Fruit fly (Drosophila melanogaster) whole organism, embryonic: ENCODE data around the gene CG31871.

Experiments
- CG11504 ChIP-seq: fragments of 200-800 bp; sonication (Bioruptor generic); optimal IDR thresholded peaks from 3 replicates; lab custom pipeline; 2019; ENCODE audit warnings: missing biosample characterization, mild to moderate bottlenecking, missing genetic modification characterization, moderate library complexity
- CG12769 ChIP-seq: fragments of 200-800 bp; sonication (Bioruptor generic); optimal IDR thresholded peaks from 2 replicates; lab custom pipeline; 2019; ENCODE audit warnings: missing biosample characterization, mild to moderate bottlenecking, missing genetic modification characterization, moderate library complexity
- CG13894 ChIP-seq: fragments of 200-800 bp; sonication (Bioruptor generic); optimal IDR thresholded peaks from 3 replicates; lab custom pipeline; 2018; ENCODE audit warnings: missing biosample characterization, mild to moderate bottlenecking, missing genetic modification characterization, moderate library complexity
- CG14441 ChIP-seq: fragments of 200-800 bp; sonication (Bioruptor generic); IDR thresholded peaks from 2 replicates; pipeline ENCODE4 v1.3.6; 2022; ENCODE audit warnings: missing biosample characterization, missing genetic modification characterization
- CG14860 ChIP-seq: fragments of 200-800 bp; sonication (Bioruptor generic); IDR thresholded peaks from 3 replicates; pipeline ENCODE4 v1.3.6; 2022; ENCODE audit warnings: missing biosample characterization, missing genetic modification characterization; ENCODE audit not compliant: partially characterized antibody
- CG15514 ChIP-seq: fragments of 200-800 bp; sonication (Bioruptor generic); optimal IDR thresholded peaks from 3 replicates; lab custom pipeline; 2017; ENCODE audit warnings: missing biosample characterization, missing genetic modification characterization, mild to moderate bottlenecking, moderate library complexity, missing genetic modification reagents
- CG16815 ChIP-seq: fragments of 200-800 bp; sonication (Bioruptor generic); optimal IDR thresholded peaks from 3 replicates; lab custom pipeline; 2017; ENCODE audit warnings: missing biosample characterization, mild to moderate bottlenecking, missing genetic modification characterization
- CG17802 ChIP-seq: fragments of 200-800 bp; sonication (Bioruptor generic); optimal IDR thresholded peaks from 2 replicates; lab custom pipeline; 2018; ENCODE audit warnings: missing biosample characterization, mild to moderate bottlenecking, missing genetic modification characterization, moderate library complexity
- CG18262 ChIP-seq: fragments of 200-800 bp; optimal IDR thresholded peaks from 3 replicates; lab custom pipeline; 2019; ENCODE audit warnings: missing biosample characterization, mild to moderate bottlenecking, missing genetic modification characterization, moderate library complexity
- CG2120 ChIP-seq: fragments of 200-800 bp; sonication (Bioruptor generic); optimal IDR thresholded peaks from 3 replicates; lab custom pipeline; 2016; ENCODE audit warnings: missing biosample characterization, missing genetic modification characterization
- CG32532 ChIP-seq: fragments of 200-800 bp; sonication (Bioruptor generic); IDR thresholded peaks from 2 replicates; pipeline ENCODE4 v1.3.6; 2022; ENCODE audit warnings: missing biosample characterization, missing genetic modification characterization
- CG34224 ChIP-seq: fragments of 200-800 bp; sonication (Bioruptor generic); IDR thresholded peaks from 3 replicates; pipeline ENCODE4 v1.3.6; 2022; ENCODE audit warnings: missing biosample characterization, missing genetic modification characterization; ENCODE audit not compliant: partially characterized antibody
- CG7372 ChIP-seq: fragments of 200-800 bp; sonication (Bioruptor generic); IDR thresholded peaks from 2 replicates; pipeline ENCODE4 v1.3.6; 2022; ENCODE audit warnings: missing biosample characterization, missing genetic modification characterization
- CG7786 ChIP-seq: fragments of 200-800 bp; sonication (Bioruptor generic); optimal IDR thresholded peaks from 2 replicates; lab custom pipeline; 2016; ENCODE audit warnings: missing biosample characterization, missing genetic modification characterization
- CG9437 ChIP-seq: fragments of 200-800 bp; sonication (Bioruptor generic); optimal IDR thresholded peaks from 2 replicates; lab custom pipeline; 2018; ENCODE audit warnings: missing biosample characterization, mild to moderate bottlenecking, missing genetic modification characterization
- CG9932 ChIP-seq: fragments of 200-800 bp; sonication (Bioruptor generic); IDR thresholded peaks from 2 replicates; pipeline ENCODE4 v1.3.6; 2022; ENCODE audit warnings: missing biosample characterization, missing genetic modification characterization
- CTCF ChIP-seq: fragments of 200-800 bp; sonication (Bioruptor generic); optimal IDR thresholded peaks from 2 replicates; lab custom pipeline; 2017; ENCODE audit warnings: missing biosample characterization, mild to moderate bottlenecking, missing genetic modification characterization, moderate library complexity
- CoRest ChIP-seq: fragments of 200-800 bp; sonication (Bioruptor generic); optimal IDR thresholded peaks from 3 replicates; lab custom pipeline; 2018; ENCODE audit warnings: missing biosample characterization, mild to moderate bottlenecking, missing genetic modification characterization, moderate library complexity
- CrebB ChIP-seq: fragments of 200-800 bp; sonication (Bioruptor generic); optimal IDR thresholded peaks from 3 replicates; lab custom pipeline; 2018; ENCODE audit warnings: missing biosample characterization, mild to moderate bottlenecking, missing genetic modification characterization
- D19B ChIP-seq: fragments of 200-800 bp; sonication (Bioruptor generic); optimal IDR thresholded peaks from 2 replicates; lab custom pipeline; 2017; ENCODE audit warnings: missing biosample characterization, mild to moderate bottlenecking, missing genetic modification characterization
- E2f1 ChIP-seq: fragments of 200-800 bp; sonication (Bioruptor generic); IDR thresholded peaks from 2 replicates; pipeline ENCODE4 v1.3.6; 2022; ENCODE audit warnings: missing biosample characterization, missing genetic modification characterization
- HLHmδ ChIP-seq: fragments of 200-800 bp; sonication (Bioruptor generic); optimal IDR thresholded peaks from 2 replicates; lab custom pipeline; 2018; ENCODE audit warnings: missing biosample characterization, mild to moderate bottlenecking, missing genetic modification characterization, moderate library complexity
- Hmr ChIP-seq: fragments of 200-800 bp; sonication (Bioruptor generic); optimal IDR thresholded peaks from 3 replicates; lab custom pipeline; 2017; ENCODE audit warnings: mild to moderate bottlenecking, missing biosample characterization, missing genetic modification reagents, missing genetic modification characterization
- Lhr ChIP-seq: fragments of 200-800 bp; sonication (Bioruptor generic); optimal IDR thresholded peaks from 3 replicates; lab custom pipeline; 2017; ENCODE audit warnings: mild to moderate bottlenecking, missing biosample characterization, missing genetic modification reagents, missing genetic modification characterization
- Med ChIP-seq: fragments of 200-800 bp; sonication (Bioruptor generic); peaks from one replicate; lab custom pipeline; 2016; ENCODE audit warnings: missing biosample characterization, missing genetic modification characterization, mild to moderate bottlenecking, inconsistent platforms, moderate library complexity
- Poxn ChIP-seq: fragments of 200-800 bp; sonication (Bioruptor generic); IDR thresholded peaks from 2 replicates; pipeline ENCODE4 v1.3.6; 2022; ENCODE audit warnings: missing biosample characterization, missing genetic modification characterization
- Rfx ChIP-seq: fragments of 200-800 bp; sonication (Bioruptor generic); IDR thresholded peaks from 2 replicates; pipeline ENCODE4 v1.3.6; 2022; ENCODE audit warnings: missing biosample characterization, missing genetic modification characterization
- al ChIP-seq: fragments of 200-800 bp; sonication (Bioruptor generic); IDR thresholded peaks from 2 replicates; pipeline ENCODE4 v1.3.6; 2022; ENCODE audit warnings: missing biosample characterization, missing genetic modification characterization
- ap ChIP-seq: fragments of 200-800 bp; sonication (Bioruptor generic); IDR thresholded peaks from 2 replicates; pipeline ENCODE4 v1.3.6; 2022; ENCODE audit warnings: missing biosample characterization, missing genetic modification characterization
- bbx ChIP-seq: fragments of 200-800 bp; sonication (Bioruptor generic); IDR thresholded peaks from 2 replicates; pipeline ENCODE4 v1.3.6; 2022; ENCODE audit warnings: missing biosample characterization, missing genetic modification characterization; ENCODE audit not compliant: partially characterized antibody
- chinmo ChIP-seq: fragments of 200-800 bp; sonication (Bioruptor generic); IDR thresholded peaks from 4 replicates; pipeline ENCODE4 v1.3.6; 2022; ENCODE audit warnings: missing biosample characterization, missing genetic modification characterization; ENCODE audit not compliant: partially characterized antibody
- danr ChIP-seq: fragments of 200-800 bp; sonication (Bioruptor generic); IDR thresholded peaks from 2 replicates; pipeline ENCODE4 v1.3.6; 2022; ENCODE audit warnings: missing biosample characterization, missing genetic modification characterization
- dysf ChIP-seq: fragments of 200-800 bp; sonication (Bioruptor generic); IDR thresholded peaks from 3 replicates; pipeline ENCODE4 v1.3.6; 2022; ENCODE audit warnings: missing biosample characterization, missing genetic modification characterization
- grn ChIP-seq: fragments of 200-800 bp; sonication (Bioruptor generic); optimal IDR thresholded peaks from 3 replicates; lab custom pipeline; 2017; ENCODE audit warnings: missing biosample characterization, missing genetic modification characterization
- gro ChIP-seq: fragments of 200-800 bp; sonication (Bioruptor generic); optimal IDR thresholded peaks from 2 replicates; lab custom pipeline; 2016; ENCODE audit warnings: missing biosample characterization, missing genetic modification characterization
- insv ChIP-seq, 2 experiments: fragments of 200-800 bp; sonication (Bioruptor generic); optimal IDR thresholded peaks; 3 replicates each; lab custom pipeline; 2016 to 2018; ENCODE audit warnings: missing biosample characterization in 2 of 2, missing genetic modification characterization in 2 of 2
- jumu ChIP-seq: fragments of 200-800 bp; sonication (Bioruptor generic); optimal IDR thresholded peaks from 3 replicates; lab custom pipeline; 2016; ENCODE audit warnings: missing biosample characterization, missing genetic modification characterization
- lab ChIP-seq: fragments of 200-800 bp; sonication (Bioruptor generic); optimal IDR thresholded peaks from 3 replicates; lab custom pipeline; 2017; ENCODE audit warnings: missing biosample characterization, missing genetic modification characterization, mild to moderate bottlenecking, moderate library complexity, missing genetic modification reagents
- lilli ChIP-seq: fragments of 200-800 bp; sonication (Bioruptor generic); optimal IDR thresholded peaks from 3 replicates; lab custom pipeline; 2016; ENCODE audit warnings: missing biosample characterization, missing genetic modification characterization
- pfk ChIP-seq: fragments of 200-800 bp; sonication (Bioruptor generic); optimal IDR thresholded peaks from 2 replicates; lab custom pipeline; 2018; ENCODE audit warnings: missing biosample characterization, mild to moderate bottlenecking, missing genetic modification characterization, moderate library complexity
- pho ChIP-seq: fragments of 200-800 bp; sonication (Bioruptor generic); optimal IDR thresholded peaks from 2 replicates; lab custom pipeline; 2016; ENCODE audit warnings: missing biosample characterization, missing genetic modification characterization
- ro ChIP-seq: fragments of 200-800 bp; sonication (Bioruptor generic); IDR thresholded peaks from 2 replicates; pipeline ENCODE4 v1.3.6; 2022; ENCODE audit warnings: missing biosample characterization, missing genetic modification characterization
- row ChIP-seq: fragments of 200-800 bp; sonication (Bioruptor generic); IDR thresholded peaks from 3 replicates; pipeline ENCODE4 v1.3.6; 2022; ENCODE audit warnings: missing biosample characterization, missing genetic modification characterization
- sens ChIP-seq: fragments of 200-800 bp; sonication (Bioruptor generic); peaks from one replicate; lab custom pipeline; 2016; ENCODE audit warnings: missing biosample characterization, missing genetic modification characterization
- sisA ChIP-seq: fragments of 200-800 bp; sonication (Bioruptor generic); IDR thresholded peaks from 2 replicates; pipeline ENCODE4 v1.3.6; 2022; ENCODE audit warnings: missing biosample characterization, missing genetic modification characterization
- slbo ChIP-seq: fragments of 200-800 bp; sonication (Bioruptor generic); IDR thresholded peaks from 2 replicates; pipeline ENCODE4 v1.3.6; 2022; ENCODE audit warnings: missing biosample characterization, missing genetic modification characterization
- tio ChIP-seq: fragments of 200-800 bp; sonication (Bioruptor generic); optimal IDR thresholded peaks from 2 replicates; lab custom pipeline; 2017; ENCODE audit warnings: missing biosample characterization, missing genetic modification characterization, inconsistent platforms
- vnd ChIP-seq: fragments of 200-800 bp; sonication (Bioruptor generic); IDR thresholded peaks from 3 replicates; pipeline ENCODE4 v1.3.6; 2022; ENCODE audit warnings: missing biosample characterization, missing genetic modification characterization; ENCODE audit not compliant: partially characterized antibody
- vvl ChIP-seq: fragments of 200-800 bp; sonication (Bioruptor generic); IDR thresholded peaks from 2 replicates; pipeline ENCODE4 v1.3.6; 2022; ENCODE audit warnings: missing biosample characterization, missing genetic modification characterization

CG31871 gene

DNA sequence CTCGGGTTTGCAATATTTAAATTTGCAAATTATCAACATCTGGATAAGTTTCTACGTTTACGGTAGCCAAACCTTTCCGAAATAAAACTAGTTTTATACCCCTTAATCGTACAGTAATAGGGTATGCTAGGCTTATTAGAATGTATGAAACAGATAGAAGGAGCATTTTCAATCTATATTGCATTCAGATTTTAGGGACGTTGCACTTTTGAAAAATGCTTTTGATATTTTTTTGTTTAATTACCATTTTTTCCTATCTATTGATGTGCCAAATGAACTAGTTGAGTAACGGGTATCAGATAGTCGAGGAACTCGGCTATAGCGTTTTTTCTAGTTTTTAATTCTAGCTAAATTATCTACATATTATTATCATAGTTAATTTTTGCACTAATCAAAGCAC lies 21.0 kb downstream of the CG31871 start (continued):
- peak; percentile 4 for TF ChIP-seq CG12769
- TF ChIP-seq CTCF (GFP tag; lab: Kevin White, UChicago) = no peak
- peak; percentile 56 for TF ChIP-seq CG2120 (GFP tag; lab: Kevin White, UChicago)
- peak; percentile 1 for TF ChIP-seq lab
- peak; percentile 87 for TF ChIP-seq Med (GFP tag; lab: Kevin White, UChicago)
- peak; percentile 5; the same call in 1 of the 3 replicates for TF ChIP-seq dysf (GFP tag; lab: Robert Waterston, UW)
- TF ChIP-seq jumu (GFP tag; lab: Kevin White, UChicago) = no peak
- TF ChIP-seq al (GFP tag; lab: Robert Waterston, UW) = peak; percentile 5; the same call in 1 of the 2 replicates
- TF ChIP-seq lilli (GFP tag; lab: Kevin White, UChicago) = peak; percentile 43
- TF ChIP-seq CG14860 (GFP tag; lab: Robert Waterston, UW) = no peak
- TF ChIP-seq CG32532 (GFP tag; lab: Robert Waterston, UW) = peak; percentile 61
- TF ChIP-seq Lhr = no peak
- TF ChIP-seq ro (GFP tag; lab: Robert Waterston, UW) = no peak
- TF ChIP-seq CG15514 = no peak
- peak; percentile 28; the same call in 1 of the 2 replicates for TF ChIP-seq slbo (GFP tag; lab: Robert Waterston, UW)
- TF ChIP-seq CG34224 (GFP tag; lab: Robert Waterston, UW) = no peak
- TF ChIP-seq CG7786 = peak; percentile 10
- peak; percentile 22 for TF ChIP-seq gro
- no peak for TF ChIP-seq insv (GFP tag; optimal IDR thresholded peaks at IDR 0.05; lab: Kevin White, UChicago)
- TF ChIP-seq tio (GFP tag; lab: Kevin White, UChicago) = peak; percentile 18
- TF ChIP-seq CG16815 (GFP tag; lab: Kevin White, UChicago) = peak; percentile 18

DNA sequence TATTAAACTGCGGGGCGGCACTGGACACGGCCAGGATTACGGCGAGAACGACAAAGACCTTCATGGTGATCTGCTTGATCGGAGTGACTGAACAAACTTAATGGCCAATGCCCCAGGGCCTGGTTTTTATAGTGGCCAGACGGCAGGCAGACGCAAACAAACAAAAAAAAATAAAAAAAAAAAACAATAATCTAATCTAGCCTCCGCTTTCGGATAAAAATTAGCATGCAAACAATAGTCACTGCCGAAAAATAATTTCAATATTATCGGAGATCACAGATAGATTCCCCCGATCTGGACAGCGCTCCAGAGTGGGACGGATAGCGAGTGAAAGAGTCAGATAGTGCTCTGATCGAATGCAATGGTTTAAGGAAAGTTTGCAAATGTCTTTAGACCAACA lies 22.4 kb downstream of the CG31871 start, which contains the start of gene CG7299:
Gene CG7299, minus strand, starts transcription at position 101 of the 400 bp plus-strand sequence.
- TF ChIP-seq CG14441 (no peak), vvl (GFP tag; lab: Robert Waterston, UW) (peak; percentile 39; the same call in 1 of the 2 replicates), chinmo (GFP tag; lab: Robert Waterston, UW) (0 out of 4 replicates have a peak, but pooled peaks have one; percentile 30), sisA (GFP tag; lab: Robert Waterston, UW) (no peak), grn (GFP tag; lab: Kevin White, UChicago) (peak; percentile 37), danr (no peak), CrebB (tag; lab: Kevin White, UChicago) (no peak), sens (GFP tag; lab: Kevin White, UChicago) (peak; percentile 35), Poxn (GFP tag; lab: Robert Waterston, UW) (no peak), bbx (GFP tag; lab: Robert Waterston, UW) (no peak), CG13894 (tag; lab: Kevin White, UChicago) (peak; percentile 74), E2f1 (GFP tag; lab: Robert Waterston, UW) (no peak), HLHmδ (no peak), CG17802 (tag; lab: Kevin White, UChicago) (no peak)

DNA sequence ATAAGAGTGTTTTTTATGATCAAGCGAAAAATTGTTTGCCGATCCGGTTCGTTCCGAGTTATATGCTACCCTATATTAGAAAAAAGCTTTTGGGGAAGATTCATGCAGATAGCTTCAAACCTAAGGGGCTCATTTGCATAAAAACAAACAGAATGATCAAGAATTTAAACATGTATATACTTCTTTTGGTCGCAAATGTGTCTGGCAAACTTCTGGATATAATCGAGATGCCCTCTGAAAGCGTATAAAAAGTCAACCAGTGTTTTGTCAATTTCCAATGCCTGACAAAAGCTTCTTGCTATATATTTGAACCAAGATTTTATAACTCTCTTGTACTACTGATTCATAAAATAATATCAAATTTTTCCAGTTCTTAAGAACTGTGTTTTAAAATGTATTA lies 23.8 kb downstream of the CG31871 start:
- peak; percentile 65 for TF ChIP-seq sens (GFP tag; lab: Kevin White, UChicago)
- peak; percentile 29 for TF ChIP-seq CoRest
- TF ChIP-seq Rfx (GFP tag; lab: Robert Waterston, UW) = peak; percentile 27; the same call in 1 of the 2 replicates
- TF ChIP-seq vnd (GFP tag; lab: Robert Waterston, UW) = 0 out of 3 replicates have a peak, but pooled peaks have one; percentile 29
- TF ChIP-seq pho (GFP tag; lab: Kevin White, UChicago) = peak; percentile 17
- TF ChIP-seq CG15514 = peak; percentile 6
- TF ChIP-seq ap = no peak
- peak; percentile 67 for TF ChIP-seq CG9932
- peak; percentile 23 for TF ChIP-seq CG9437 (GFP tag; lab: Kevin White, UChicago)
- peak; percentile 47 for TF ChIP-seq CG11504 (tag; lab: Kevin White, UChicago)
- peak; percentile 9 for TF ChIP-seq CG18262 (tag; lab: Kevin White, UChicago)
- no peak for TF ChIP-seq Hmr (GFP tag; lab: Kevin White, UChicago)
- TF ChIP-seq lilli (GFP tag; lab: Kevin White, UChicago) = peak; percentile 4
- TF ChIP-seq row (GFP tag; lab: Robert Waterston, UW) = peak; percentile 42; the same call in 2 of the 3 replicates
- TF ChIP-seq CG7372 (GFP tag; lab: Robert Waterston, UW) = 0 out of 2 replicates have a peak, but pooled peaks have one; percentile 24
- peak; percentile 79 for TF ChIP-seq D19B
- no peak for TF ChIP-seq pfk (GFP tag; lab: Kevin White, UChicago)
